Worm (Caenorhabditis elegans) whole organism, L3 larva: ENCODE results near the gene F14H3.6.

Experiments
- ceh-82 ChIP-seq: fragments of 150-350 bp; optimal IDR thresholded peaks from 2 replicates; lab custom pipeline; 2014; ENCODE audit warnings: missing biosample characterization, missing genetic modification characterization
- elt-2 ChIP-seq: sonication (generic microtip); optimal IDR thresholded peaks from 2 replicates; lab custom pipeline; 2016; ENCODE audit warnings: missing genetic modification reagents, mild to moderate bottlenecking, missing genetic modification characterization, missing compliant biosample characterization
- elt-3 ChIP-seq, 3 experiments: fragments of 150-350 bp in 1 of 3; sonication (generic microtip) in 2 of 3; optimal IDR thresholded peaks; 2 replicates in 2 of 3; 4 replicates in 1 of 3; lab custom pipeline; 2014 to 2017; ENCODE audit warnings: missing biosample characterization in 3 of 3, missing genetic modification characterization in 3 of 3
- mdl-1 ChIP-seq: fragments of 150-350 bp; optimal IDR thresholded peaks from 2 replicates; lab custom pipeline; 2014; ENCODE audit warnings: missing biosample characterization, missing genetic modification characterization
- pqm-1 ChIP-seq: fragments of 150-350 bp; optimal IDR thresholded peaks from 2 replicates; lab custom pipeline; 2017; ENCODE audit warnings: missing biosample characterization, missing genetic modification characterization, inconsistent platforms
- snpc-4 ChIP-seq: fragments of 150-350 bp; optimal IDR thresholded peaks from 2 replicates; lab custom pipeline; 2014; ENCODE audit warnings: missing biosample characterization, missing genetic modification characterization
- tbx-2 ChIP-seq: sonication (generic microtip); optimal IDR thresholded peaks from 2 replicates; lab custom pipeline; 2016; ENCODE audit warnings: mild to moderate bottlenecking, missing genetic modification characterization, missing compliant biosample characterization

DNA sequence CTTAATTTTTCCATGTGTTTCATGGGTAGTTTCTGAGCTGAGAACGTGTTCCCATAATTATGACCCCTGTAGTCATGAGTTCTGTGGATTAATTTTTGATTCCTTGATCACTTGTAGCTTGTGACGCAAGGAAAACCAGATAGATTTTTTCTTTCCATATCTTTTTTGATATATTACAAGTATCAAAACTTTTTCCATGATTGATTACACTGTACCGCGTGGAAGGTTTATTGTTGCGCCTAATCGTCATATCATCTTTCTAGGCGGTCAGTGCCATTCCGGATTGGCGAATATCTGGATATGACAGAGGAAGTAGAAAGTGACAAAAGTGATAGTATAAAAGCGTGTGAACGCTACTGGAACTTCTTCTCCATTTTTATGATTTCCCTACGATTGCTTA lies 12.1 kb downstream of the F14H3.6 start, which contains the start of gene ZK285.2:
- no peak for TF ChIP-seq elt-3 (tag; optimal IDR thresholded peaks at IDR 0.05; lab: Kevin White, UChicago)
- TF ChIP-seq ceh-82: no peak
- TF ChIP-seq mdl-1: no peak
- TF ChIP-seq tbx-2 (tag; lab: Kevin White, UChicago): no peak
- no peak for TF ChIP-seq pqm-1 (tag; lab: Kevin White, UChicago)
- TF ChIP-seq elt-2 (tag; lab: Kevin White, UChicago): no peak
- TF ChIP-seq snpc-4: no peak
